Worm (Caenorhabditis elegans): ENCODE measurements around the gene W04H10.1.

ce11 chrII:608757-609156 is at the start of gene W04H10.1:
- TF ChIP-seq ceh-16 (tag; optimal IDR thresholded peaks at IDR 0.05) (no peak), unc-62 (GFP tag; optimal IDR thresholded peaks at IDR 0.05) (no peak), ztf-11 (tag; optimal IDR thresholded peaks at IDR 0.05) (no peak), zag-1 (tag; optimal IDR thresholded peaks at IDR 0.05) (no peak)
